Fruit fly (Drosophila melanogaster) whole organism, embryonic: ENCODE measurements around the gene mRRF1.

Source experiments
- Atf6 ChIP-seq: fragments of 200-800 bp; sonication (Bioruptor generic); IDR thresholded peaks from 2 replicates; pipeline ENCODE4 v1.3.6; 2022; ENCODE audit warnings: missing biosample characterization, missing genetic modification characterization
- Blimp-1 ChIP-seq: fragments of 200-800 bp; sonication (Bioruptor generic); optimal IDR thresholded peaks from 3 replicates; lab custom pipeline; 2018; ENCODE audit warnings: missing biosample characterization, missing genetic modification characterization, mild to moderate bottlenecking, moderate library complexity, missing genetic modification reagents
- CG11093 ChIP-seq: fragments of 200-800 bp; sonication (Bioruptor generic); IDR thresholded peaks from 3 replicates; pipeline ENCODE4 v1.3.6; 2022; ENCODE audit warnings: missing biosample characterization, missing genetic modification characterization
- CG11456 ChIP-seq: fragments of 200-800 bp; sonication (Bioruptor generic); IDR thresholded peaks from 3 replicates; pipeline ENCODE4 v1.3.6; 2022; ENCODE audit warnings: missing biosample characterization, missing genetic modification characterization
- CG13424 ChIP-seq: fragments of 200-800 bp; sonication (Bioruptor generic); optimal IDR thresholded peaks from 2 replicates; lab custom pipeline; 2019; ENCODE audit warnings: missing biosample characterization, mild to moderate bottlenecking, missing genetic modification characterization, moderate library complexity
- CG13775 ChIP-seq: fragments of 200-800 bp; sonication (Bioruptor generic); optimal IDR thresholded peaks from 3 replicates; lab custom pipeline; 2017; ENCODE audit warnings: missing biosample characterization, mild to moderate bottlenecking, missing genetic modification characterization
- CG18599 ChIP-seq: fragments of 200-800 bp; sonication (Bioruptor generic); optimal IDR thresholded peaks from 3 replicates; lab custom pipeline; 2017; ENCODE audit warnings: missing biosample characterization, missing genetic modification characterization, mild to moderate bottlenecking, moderate library complexity, missing genetic modification reagents
- CG18764 ChIP-seq: fragments of 200-800 bp; sonication (Bioruptor generic); optimal IDR thresholded peaks from 3 replicates; lab custom pipeline; 2016; ENCODE audit warnings: missing biosample characterization, missing genetic modification characterization
- CG31388 ChIP-seq: fragments of 200-800 bp; sonication (Bioruptor generic); optimal IDR thresholded peaks from 2 replicates; lab custom pipeline; 2016; ENCODE audit warnings: missing biosample characterization, missing genetic modification characterization
- CG32772 ChIP-seq: fragments of 200-800 bp; sonication (Bioruptor generic); IDR thresholded peaks from 2 replicates; pipeline ENCODE4 v1.3.6; 2022; ENCODE audit warnings: missing biosample characterization, missing genetic modification characterization
- CG3281 ChIP-seq: fragments of 200-800 bp; sonication (Bioruptor generic); optimal IDR thresholded peaks from 3 replicates; lab custom pipeline; 2017; ENCODE audit warnings: missing biosample characterization, mild to moderate bottlenecking, missing genetic modification characterization
- CG6175 ChIP-seq: fragments of 200-800 bp; sonication (Bioruptor generic); IDR thresholded peaks from 3 replicates; pipeline ENCODE4 v1.3.6; 2022; ENCODE audit warnings: missing biosample characterization, missing genetic modification characterization
- CG6254 ChIP-seq: fragments of 200-800 bp; sonication (Bioruptor generic); optimal IDR thresholded peaks from 3 replicates; lab custom pipeline; 2017; ENCODE audit warnings: mild to moderate bottlenecking, missing biosample characterization, missing genetic modification reagents, missing genetic modification characterization
- CG6689 ChIP-seq: fragments of 200-800 bp; sonication (Bioruptor generic); IDR thresholded peaks from 2 replicates; pipeline ENCODE4 v1.3.6; 2022; ENCODE audit warnings: missing biosample characterization, missing genetic modification characterization
- CG7987 ChIP-seq: fragments of 200-800 bp; sonication (Bioruptor generic); optimal IDR thresholded peaks from 2 replicates; lab custom pipeline; 2018; ENCODE audit warnings: missing biosample characterization, mild to moderate bottlenecking, missing genetic modification characterization, moderate library complexity
- CG8388 ChIP-seq: fragments of 200-800 bp; sonication (Bioruptor generic); optimal IDR thresholded peaks from 2 replicates; lab custom pipeline; 2019; ENCODE audit warnings: missing biosample characterization, mild to moderate bottlenecking, missing genetic modification characterization, moderate library complexity
- CG8765 ChIP-seq: fragments of 200-800 bp; sonication (Bioruptor generic); IDR thresholded peaks from 2 replicates; pipeline ENCODE4 v1.3.6; 2022; ENCODE audit warnings: missing biosample characterization, missing genetic modification characterization
- CG9876 ChIP-seq: fragments of 200-800 bp; sonication (Bioruptor generic); optimal IDR thresholded peaks from 2 replicates; lab custom pipeline; 2016; ENCODE audit warnings: missing biosample characterization, missing genetic modification characterization
- CTCF ChIP-seq: fragments of 200-800 bp; sonication (Bioruptor generic); optimal IDR thresholded peaks from 2 replicates; lab custom pipeline; 2017; ENCODE audit warnings: missing biosample characterization, mild to moderate bottlenecking, missing genetic modification characterization, moderate library complexity
- CrebB ChIP-seq: fragments of 200-800 bp; sonication (Bioruptor generic); optimal IDR thresholded peaks from 3 replicates; lab custom pipeline; 2018; ENCODE audit warnings: missing biosample characterization, mild to moderate bottlenecking, missing genetic modification characterization
- Drgx ChIP-seq: fragments of 200-800 bp; sonication (Bioruptor generic); IDR thresholded peaks from 2 replicates; pipeline ENCODE4 v1.3.6; 2022; ENCODE audit warnings: missing biosample characterization, missing genetic modification characterization
- Gsc ChIP-seq: fragments of 200-800 bp; sonication (Bioruptor generic); IDR thresholded peaks from 2 replicates; pipeline ENCODE4 v1.3.6; 2022; ENCODE audit warnings: missing biosample characterization, missing genetic modification characterization
- MBD-R2 ChIP-seq: fragments of 200-800 bp; sonication (Bioruptor generic); IDR thresholded peaks from 2 replicates; pipeline ENCODE4 v1.3.6; 2022; ENCODE audit warnings: missing biosample characterization, missing genetic modification characterization
- Med ChIP-seq: fragments of 200-800 bp; sonication (Bioruptor generic); peaks from one replicate; lab custom pipeline; 2016; ENCODE audit warnings: missing biosample characterization, missing genetic modification characterization, mild to moderate bottlenecking, inconsistent platforms, moderate library complexity
- Neu2 ChIP-seq: fragments of 200-800 bp; sonication (Bioruptor generic); optimal IDR thresholded peaks from 3 replicates; lab custom pipeline; 2016; ENCODE audit warnings: missing biosample characterization, missing genetic modification characterization, borderline replicate concordance
- Opbp ChIP-seq: fragments of 200-800 bp; sonication (Bioruptor generic); IDR thresholded peaks from 3 replicates; pipeline ENCODE4 v1.3.6; 2022; ENCODE audit warnings: missing biosample characterization, missing genetic modification characterization; ENCODE audit not compliant: partially characterized antibody
- Ptx1 ChIP-seq: fragments of 200-800 bp; sonication (Bioruptor generic); IDR thresholded peaks from 2 replicates; pipeline ENCODE4 v1.3.6; 2022; ENCODE audit warnings: missing biosample characterization, missing genetic modification characterization
- Sin3A ChIP-seq: fragments of >200 bp; optimal IDR thresholded peaks from 2 replicates; lab custom pipeline; 2018
- Stat92E ChIP-seq, 3 experiments: fragments of >200 bp in 2 of 3; fragments of 200-800 bp in 1 of 3; sonication (Bioruptor generic) in 1 of 3; optimal IDR thresholded peaks; 2 replicates each; lab custom pipeline; 2017 to 2019; ENCODE audit warnings: missing biosample characterization in 3 of 3, missing genetic modification characterization in 3 of 3, mild to moderate bottlenecking in 1 of 3, moderate library complexity in 1 of 3
- bbx ChIP-seq: fragments of 200-800 bp; sonication (Bioruptor generic); IDR thresholded peaks from 2 replicates; pipeline ENCODE4 v1.3.6; 2022; ENCODE audit warnings: missing biosample characterization, missing genetic modification characterization; ENCODE audit not compliant: partially characterized antibody
- bcd ChIP-seq: fragments of 200-800 bp; sonication (Bioruptor generic); optimal IDR thresholded peaks from 2 replicates; lab custom pipeline; 2017; ENCODE audit warnings: missing biosample characterization, mild to moderate bottlenecking, missing genetic modification characterization
- br ChIP-seq: fragments of >200 bp; optimal IDR thresholded peaks from 2 replicates; lab custom pipeline; 2017
- corto ChIP-seq: fragments of 200-800 bp; sonication (Bioruptor generic); optimal IDR thresholded peaks from 2 replicates; lab custom pipeline; 2016; ENCODE audit warnings: missing biosample characterization, mild to moderate bottlenecking, missing genetic modification characterization, moderate library complexity
- da ChIP-seq: fragments of 200-800 bp; sonication (Bioruptor generic); optimal IDR thresholded peaks from 2 replicates; lab custom pipeline; 2016; ENCODE audit warnings: missing biosample characterization, missing genetic modification characterization
- dmrt99B ChIP-seq: fragments of 200-800 bp; sonication (Bioruptor generic); optimal IDR thresholded peaks from 2 replicates; lab custom pipeline; 2018; ENCODE audit warnings: missing biosample characterization, mild to moderate bottlenecking, missing genetic modification characterization, moderate library complexity
- h ChIP-seq: fragments of >200 bp; optimal IDR thresholded peaks from 2 replicates; lab custom pipeline; 2017
- hkb ChIP-seq, 2 experiments: fragments of 200-800 bp in 1 of 2; fragments of >200 bp in 1 of 2; sonication (Bioruptor generic) in 1 of 2; IDR thresholded peaks in 1 of 2; optimal IDR thresholded peaks in 1 of 2; 2 replicates each; pipeline versions ENCODE4 v1.3.6 to Lab custom; 2017 to 2022; ENCODE audit warnings: missing biosample characterization in 1 of 2, missing genetic modification characterization in 1 of 2
- klu ChIP-seq: fragments of 200-800 bp; sonication (Bioruptor generic); IDR thresholded peaks from 2 replicates; pipeline ENCODE4 v1.3.6; 2022; ENCODE audit warnings: missing biosample characterization, missing genetic modification characterization
- mirr ChIP-seq: fragments of 200-800 bp; sonication (Bioruptor generic); optimal IDR thresholded peaks from 3 replicates; lab custom pipeline; 2018; ENCODE audit warnings: missing biosample characterization, mild to moderate bottlenecking, missing genetic modification characterization
- nmo ChIP-seq: fragments of 200-800 bp; sonication (Bioruptor generic); optimal IDR thresholded peaks from 2 replicates; lab custom pipeline; 2018; ENCODE audit warnings: missing biosample characterization, mild to moderate bottlenecking, missing genetic modification characterization, moderate library complexity
- org-1 ChIP-seq: fragments of 200-800 bp; sonication (Bioruptor generic); optimal IDR thresholded peaks from 2 replicates; lab custom pipeline; 2017; ENCODE audit warnings: missing biosample characterization, missing genetic modification characterization
- pnt ChIP-seq: fragments of 200-800 bp; sonication (Bioruptor generic); optimal IDR thresholded peaks from 3 replicates; lab custom pipeline; 2016; ENCODE audit warnings: missing biosample characterization, missing genetic modification characterization
- pros ChIP-seq: fragments of 200-800 bp; sonication (Bioruptor generic); optimal IDR thresholded peaks from 3 replicates; lab custom pipeline; 2019; ENCODE audit warnings: missing biosample characterization, mild to moderate bottlenecking, missing genetic modification characterization, moderate library complexity
- repo ChIP-seq: fragments of 200-800 bp; sonication (Bioruptor generic); optimal IDR thresholded peaks from 2 replicates; lab custom pipeline; 2016; ENCODE audit warnings: missing biosample characterization, missing genetic modification characterization
- sc ChIP-seq, 3 experiments: fragments of >200 bp in 2 of 3; fragments of 200-800 bp in 1 of 3; sonication (Bioruptor generic) in 1 of 3; optimal IDR thresholded peaks; 2 replicates in 2 of 3; 3 replicates in 1 of 3; lab custom pipeline; 2017; ENCODE audit warnings: mild to moderate bottlenecking in 1 of 3, missing biosample characterization in 1 of 3, missing genetic modification characterization in 1 of 3, missing genetic modification reagents in 1 of 3
- sima ChIP-seq: fragments of 200-800 bp; sonication (Bioruptor generic); optimal IDR thresholded peaks from 2 replicates; lab custom pipeline; 2016; ENCODE audit warnings: missing biosample characterization, missing genetic modification characterization
- sr ChIP-seq: fragments of 200-800 bp; sonication (Bioruptor generic); IDR thresholded peaks from 3 replicates; pipeline ENCODE4 v1.3.6; 2022; ENCODE audit warnings: missing biosample characterization, missing genetic modification characterization
- stc ChIP-seq: fragments of 200-800 bp; sonication (Bioruptor generic); IDR thresholded peaks from 2 replicates; pipeline ENCODE4 v1.3.6; 2022; ENCODE audit warnings: missing biosample characterization, missing genetic modification characterization
- toy ChIP-seq: fragments of 200-800 bp; sonication (Bioruptor generic); IDR thresholded peaks from 2 replicates; pipeline ENCODE4 v1.3.6; 2022; ENCODE audit warnings: missing biosample characterization, missing genetic modification characterization
- ttk ChIP-seq: fragments of 200-800 bp; sonication (Bioruptor generic); IDR thresholded peaks from 2 replicates; pipeline ENCODE4 v2.1.2; 2022; ENCODE audit warnings: missing biosample characterization, missing genetic modification characterization
- unc-4 ChIP-seq: fragments of 200-800 bp; sonication (Bioruptor generic); IDR thresholded peaks from 2 replicates; pipeline ENCODE4 v1.3.6; 2022; ENCODE audit warnings: missing biosample characterization, missing genetic modification characterization; ENCODE audit not compliant: partially characterized antibody

mRRF1 gene

DNA sequence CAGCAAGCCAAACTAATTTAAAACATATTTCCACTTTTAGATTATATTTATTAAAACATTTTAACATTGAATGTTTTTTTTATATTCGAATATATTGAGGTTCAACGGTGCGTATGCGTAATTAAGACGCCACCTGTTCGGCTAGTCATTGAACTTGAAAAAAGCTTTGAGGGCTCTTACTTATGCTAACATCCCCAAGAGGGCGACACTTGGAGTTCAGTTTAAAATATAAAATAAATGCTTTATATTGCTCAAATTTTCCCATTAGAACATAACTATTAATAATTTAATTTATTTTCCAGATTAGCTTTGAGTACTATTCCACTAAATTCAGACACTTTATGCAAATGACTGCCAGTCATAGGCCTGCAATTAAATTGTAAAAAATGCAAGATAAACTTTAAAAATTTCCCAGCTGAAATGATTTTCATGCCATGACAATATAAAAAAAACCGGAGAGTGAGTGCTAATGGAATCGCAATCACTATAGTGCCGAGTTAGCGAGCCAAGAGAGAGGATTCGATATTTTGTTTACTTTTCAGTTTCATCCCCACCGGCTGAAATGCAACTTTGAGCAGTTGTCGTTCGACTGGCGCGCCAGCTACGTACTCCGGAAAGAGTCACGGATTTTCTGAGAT, 30.3 kb upstream of the mRRF1 start, which contains the start of gene PGRP-LA (continued):
- TF ChIP-seq Gsc (GFP tag; lab: Robert Waterston, UW) (no peak), bcd (GFP tag; lab: Kevin White, UChicago) (no peak), Neu2 (GFP tag; lab: Kevin White, UChicago) (no peak), CG8388 (GFP tag; lab: Kevin White, UChicago) (no peak), CG9876 (GFP tag; lab: Kevin White, UChicago) (no peak), repo (no peak), dmrt99B (tag; lab: Kevin White, UChicago) (peak; percentile 25), CG13424 (tag; lab: Kevin White, UChicago) (peak; percentile 30), CrebB (tag; lab: Kevin White, UChicago) (no peak), CG18599 (GFP tag; lab: Kevin White, UChicago) (no peak), hkb (optimal IDR thresholded peaks at IDR 0.05; lab: Kevin White, UChicago) (no peak), hkb (GFP tag; IDR thresholded peaks at IDR 0.05; lab: Robert Waterston, UW) (no peak), CG31388 (no peak), CG11456 (GFP tag; lab: Robert Waterston, UW) (peak; percentile 84), Stat92E (GFP tag; optimal IDR thresholded peaks at IDR 0.05; lab: Kevin White, UChicago) (no peak), sima (GFP tag; lab: Kevin White, UChicago) (no peak), CG18764 (no peak), CG8765 (GFP tag; lab: Robert Waterston, UW) (no peak), klu (GFP tag; lab: Robert Waterston, UW) (no peak), MBD-R2 (GFP tag; lab: Robert Waterston, UW) (no peak), stc (GFP tag; lab: Robert Waterston, UW) (no peak), Ptx1 (GFP tag; lab: Robert Waterston, UW) (peak; percentile 44; the same call in 1 of the 2 replicates), CG6175 (no peak), pnt (GFP tag; lab: Kevin White, UChicago) (no peak), Opbp (GFP tag; lab: Robert Waterston, UW) (no peak), CG6254 (no peak), Sin3A (lab: Kevin White, UChicago) (no peak), CG32772 (GFP tag; lab: Robert Waterston, UW) (no peak), toy (GFP tag; lab: Robert Waterston, UW) (no peak), CTCF (GFP tag; lab: Kevin White, UChicago) (peak; percentile 95), CG13775 (GFP tag; lab: Kevin White, UChicago) (no peak), Blimp-1 (GFP tag; lab: Kevin White, UChicago) (no peak), org-1 (GFP tag; lab: Kevin White, UChicago) (no peak)

DNA sequence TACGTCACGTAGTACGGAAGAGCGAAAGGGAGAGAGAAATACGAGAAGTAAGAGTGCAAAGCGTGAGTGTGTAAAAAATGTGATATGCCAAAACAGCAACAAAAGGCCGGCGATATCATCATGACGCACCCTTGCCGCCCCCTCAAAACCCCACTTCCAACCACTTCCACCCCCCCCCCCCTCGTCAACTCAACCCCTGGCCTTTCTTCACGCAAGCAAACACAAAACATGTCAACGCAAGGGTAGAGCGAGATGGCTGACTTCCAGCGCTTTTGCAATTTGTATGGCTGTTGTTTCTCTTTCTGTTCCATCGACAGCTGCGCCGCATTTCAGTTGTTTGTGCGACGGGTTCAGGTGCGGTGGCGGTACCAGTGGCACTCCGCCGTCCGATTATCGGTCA, 28.4 kb upstream of the mRRF1 start:
- TF ChIP-seq br (lab: Kevin White, UChicago) = no peak
- no peak for TF ChIP-seq sc (optimal IDR thresholded peaks at IDR 0.05; lab: Kevin White, UChicago)
- TF ChIP-seq sc (GFP tag; optimal IDR thresholded peaks at IDR 0.05; lab: Kevin White, UChicago) = no peak
- peak; percentile 1 for TF ChIP-seq Blimp-1 (GFP tag; lab: Kevin White, UChicago)
- TF ChIP-seq mirr (GFP tag; lab: Kevin White, UChicago) = peak; percentile 43
- TF ChIP-seq CG7987 (GFP tag; lab: Kevin White, UChicago) = no peak
- no peak for TF ChIP-seq da (GFP tag; lab: Kevin White, UChicago)
- peak; percentile 34; the same call in 1 of the 2 replicates for TF ChIP-seq Atf6 (GFP tag; lab: Robert Waterston, UW)
- TF ChIP-seq Drgx (GFP tag; lab: Robert Waterston, UW) = peak; percentile 60; the same call in 1 of the 2 replicates
- no peak for TF ChIP-seq Med (GFP tag; lab: Kevin White, UChicago)
- no peak for TF ChIP-seq corto (GFP tag; lab: Kevin White, UChicago)
- TF ChIP-seq nmo = no peak
- peak; percentile 72 for TF ChIP-seq ttk (GFP tag; lab: Robert Waterston, UW)
- TF ChIP-seq CG3281 (GFP tag; lab: Kevin White, UChicago) = peak; percentile 9
- TF ChIP-seq CG6689 (GFP tag; lab: Robert Waterston, UW) = no peak
- TF ChIP-seq h (lab: Kevin White, UChicago) = no peak
- 0 out of 2 replicates have a peak, but pooled peaks have one; percentile 32 for TF ChIP-seq bbx (GFP tag; lab: Robert Waterston, UW)
- no peak for TF ChIP-seq pros (GFP tag; lab: Kevin White, UChicago)
- TF ChIP-seq CG11093 (GFP tag; lab: Robert Waterston, UW) = no peak
- TF ChIP-seq unc-4 (GFP tag; lab: Robert Waterston, UW) = no peak
- peak; percentile 62; the same call in 2 of the 3 replicates for TF ChIP-seq sr (GFP tag; lab: Robert Waterston, UW)
